Worm (Caenorhabditis elegans): ENCODE data around the gene F01F1.15.

ce11 chrIII:5917365-5917958 lies 48.1 kb upstream of the F01F1.15 start:
- no peak for TF ChIP-seq scrt-1 (GFP tag; IDR thresholded peaks at IDR 0.05)
- TF ChIP-seq ceh-36 (tag; optimal IDR thresholded peaks at IDR 0.05), result no peak
- TF ChIP-seq tra-4 (tag; optimal IDR thresholded peaks at IDR 0.05), result no peak
- TF ChIP-seq flt-1 (GFP tag; IDR thresholded peaks at IDR 0.05), result no peak
- TF ChIP-seq aly-1 (tag; optimal IDR thresholded peaks at IDR 0.05), result no peak
- no peak for TF ChIP-seq ceh-13 (GFP tag; optimal IDR thresholded peaks at IDR 0.05)
- TF ChIP-seq ama-1 (optimal IDR thresholded peaks at IDR 0.05), result no peak
- no peak for TF ChIP-seq sea-1 (GFP tag; conservative IDR thresholded peaks at IDR 0.05)
- no peak for TF ChIP-seq tbx-37 (GFP tag; conservative IDR thresholded peaks at IDR 0.05)
- no peak for TF ChIP-seq hmbx-1 (tag; optimal IDR thresholded peaks at IDR 0.05)
- TF ChIP-seq hnd-1 (tag; optimal IDR thresholded peaks at IDR 0.05), result no peak
- TF ChIP-seq B0310.2 (tag; optimal IDR thresholded peaks at IDR 0.05), result no peak
- no peak for TF ChIP-seq tbx-11 (GFP tag; IDR thresholded peaks at IDR 0.05)
- TF ChIP-seq pes-1 (GFP tag; IDR thresholded peaks at IDR 0.05), result no peak
